Worm (Caenorhabditis elegans): ENCODE data around the gene Y53F4B.17.

DNA sequence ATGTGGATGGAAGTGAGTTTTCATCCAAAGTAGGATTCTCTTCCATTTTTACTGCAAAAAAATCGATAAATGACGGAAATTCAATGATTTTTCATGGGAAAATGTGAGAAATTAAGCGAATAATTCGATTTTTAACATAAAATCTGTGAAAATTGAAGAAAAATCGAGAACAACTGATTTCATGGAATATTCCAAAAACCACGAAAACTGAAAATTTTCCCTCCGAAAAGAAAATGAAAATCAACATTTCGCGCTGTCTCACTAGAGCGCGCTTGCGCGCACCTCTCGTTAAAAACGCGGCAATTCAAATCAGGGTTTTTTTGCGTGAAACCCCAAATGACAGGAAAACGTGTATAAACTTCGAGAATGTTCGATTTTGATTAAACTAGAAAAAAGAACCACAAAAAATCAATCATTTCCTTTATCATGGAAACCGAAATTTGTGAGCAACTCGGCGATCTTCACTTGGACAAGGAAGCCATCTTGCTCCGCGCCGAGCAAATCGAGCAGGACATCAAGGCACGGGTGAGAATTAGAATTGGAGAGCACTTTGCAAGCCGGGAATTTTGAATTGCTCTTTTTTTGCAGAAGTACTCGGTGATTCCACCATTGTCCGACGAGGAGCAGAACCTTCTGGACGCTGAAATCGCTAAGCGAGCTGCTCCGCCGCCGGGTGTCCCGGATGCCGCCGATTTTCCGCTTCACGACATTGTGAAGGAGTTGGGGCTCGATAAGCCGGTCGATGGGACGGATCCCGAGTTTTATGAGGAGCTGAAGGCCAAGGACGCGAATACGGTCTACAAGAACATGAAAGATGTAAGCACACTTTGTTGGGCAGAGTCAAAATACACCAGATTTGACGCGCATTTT, 47.9 kb upstream of the Y53F4B.17 start, which contains the start of the genes Y53F4B.9 and Y53F4B.11:
- no peak for TF ChIP-seq him-1 (tag; optimal IDR thresholded peaks at IDR 0.05)
- TF ChIP-seq dao-5 (tag; optimal IDR thresholded peaks at IDR 0.05): no peak
